Fruit fly (Drosophila melanogaster): Measurements from ENCODE around the gene Galk.

Galk gene

DNA sequence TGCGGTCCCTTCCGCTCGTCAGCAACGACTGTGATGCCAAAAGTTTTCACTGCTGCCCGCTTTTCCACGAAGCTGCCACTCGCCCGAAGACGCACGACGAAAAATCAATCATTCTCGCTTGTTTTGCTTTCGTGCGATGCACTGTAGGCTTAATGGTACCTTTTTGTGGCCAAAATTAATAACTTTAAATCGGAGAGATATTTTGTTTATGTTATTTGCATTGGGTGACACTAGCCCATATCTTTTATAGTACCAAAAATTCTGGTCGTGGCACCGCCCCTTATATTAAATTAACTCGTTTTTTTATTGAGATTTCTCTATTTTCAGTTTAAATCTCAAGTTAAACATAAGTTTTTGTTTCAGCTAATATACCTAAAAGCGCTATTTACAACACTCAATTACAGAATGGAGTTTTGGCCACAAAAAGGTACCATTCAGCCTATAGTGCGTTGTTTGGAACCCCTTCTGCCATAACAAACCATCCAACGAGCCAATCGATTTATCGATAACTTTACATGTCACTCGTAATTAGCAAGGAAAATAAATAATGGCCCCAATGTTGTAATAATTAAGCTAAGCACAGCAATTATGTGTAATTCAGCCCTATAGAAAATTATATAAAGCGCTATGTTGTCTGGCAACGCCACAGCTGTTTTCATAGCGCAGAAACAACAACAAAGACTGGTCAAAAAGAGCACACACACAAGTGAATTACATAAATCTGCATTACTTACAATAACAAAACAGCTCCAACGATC, 32.5 kb downstream of the Galk start (continued):
- no peak for TF ChIP-seq CG4282 (GFP tag; optimal IDR thresholded peaks at IDR 0.05)
- no peak for TF ChIP-seq Doc3 (GFP tag; IDR thresholded peaks at IDR 0.05; ENCODE audit: partially characterized antibody)
- TF ChIP-seq chm (GFP tag; IDR thresholded peaks at IDR 0.05) = peak; percentile 63
- no peak for TF ChIP-seq CkIIα-i1 (GFP tag; IDR thresholded peaks at IDR 0.05)
- peak; percentile 75 for TF ChIP-seq HHEX (GFP tag; optimal IDR thresholded peaks at IDR 0.05)
- TF ChIP-seq nom (GFP tag; optimal IDR thresholded peaks at IDR 0.05) = peak; percentile 40
- peak; percentile 82 for TF ChIP-seq CG18599 (GFP tag; optimal IDR thresholded peaks at IDR 0.05)
- peak; percentile 20 for TF ChIP-seq CG16863 (GFP tag; optimal IDR thresholded peaks at IDR 0.05)
- peak; percentile 27 for TF ChIP-seq en (GFP tag; optimal IDR thresholded peaks at IDR 0.05)
- TF ChIP-seq Dip3 (GFP tag; optimal IDR thresholded peaks at IDR 0.05) = peak; percentile 15
- no peak for TF ChIP-seq pb (GFP tag; optimal IDR thresholded peaks at IDR 0.05)
- no peak for TF ChIP-seq TFAM (GFP tag; optimal IDR thresholded peaks at IDR 0.05)
- peak; percentile 71 for TF ChIP-seq CG6765 (GFP tag; optimal IDR thresholded peaks at IDR 0.05)
- TF ChIP-seq trh (GFP tag; optimal IDR thresholded peaks at IDR 0.05) = no peak
- 0 out of 3 replicates have a peak, but pooled peaks have one; percentile 8 for TF ChIP-seq knrl (GFP tag; IDR thresholded peaks at IDR 0.05; ENCODE audit: partially characterized antibody)
- TF ChIP-seq bbx (GFP tag; IDR thresholded peaks at IDR 0.05; ENCODE audit: partially characterized antibody) = peak; percentile 12
- TF ChIP-seq CG2199 (GFP tag; IDR thresholded peaks at IDR 0.05) = no peak
- TF ChIP-seq Dbx (GFP tag; IDR thresholded peaks at IDR 0.05) = no peak
- no peak for TF ChIP-seq CG8765 (GFP tag; IDR thresholded peaks at IDR 0.05)
- no peak for TF ChIP-seq CG8478 (optimal IDR thresholded peaks at IDR 0.05)
- no peak for TF ChIP-seq vfl (GFP tag; optimal IDR thresholded peaks at IDR 0.05)
- TF ChIP-seq H15 (GFP tag; IDR thresholded peaks at IDR 0.05) = no peak
- no peak for TF ChIP-seq CG17328 (GFP tag; IDR thresholded peaks at IDR 0.05)
- TF ChIP-seq ranshi (GFP tag; IDR thresholded peaks at IDR 0.05) = no peak; the same call in 1 of the 2 replicates
- TF ChIP-seq inv (GFP tag; IDR thresholded peaks at IDR 0.05; ENCODE audit: partially characterized antibody) = no peak
- no peak for TF ChIP-seq Elba2 (GFP tag; optimal IDR thresholded peaks at IDR 0.05)
- TF ChIP-seq MTF-1 (GFP tag; optimal IDR thresholded peaks at IDR 0.05; ENCODE audit: borderline replicate concordance) = peak; percentile 25
- peak; percentile 84 for TF ChIP-seq Sox100B (GFP tag; optimal IDR thresholded peaks at IDR 0.05)
- TF ChIP-seq CG2875 (GFP tag; optimal IDR thresholded peaks at IDR 0.05) = peak; percentile 65
- TF ChIP-seq scrt (GFP tag; optimal IDR thresholded peaks at IDR 0.05) = peak; percentile 64
- no peak for TF ChIP-seq Hr39 (optimal IDR thresholded peaks at IDR 0.05)
- TF ChIP-seq sc (optimal IDR thresholded peaks at IDR 0.05) = no peak
- peak; percentile 13 for TF ChIP-seq sc (GFP tag; optimal IDR thresholded peaks at IDR 0.05)
- TF ChIP-seq sna (GFP tag; IDR thresholded peaks at IDR 0.05; ENCODE audit: partially characterized antibody) = no peak
- peak; percentile 45 for TF ChIP-seq HLH4C (GFP tag; IDR thresholded peaks at IDR 0.05; ENCODE audit: partially characterized antibody)
- no peak for TF ChIP-seq Taf1 (GFP tag; IDR thresholded peaks at IDR 0.05)
- TF ChIP-seq CG7987 (GFP tag; optimal IDR thresholded peaks at IDR 0.05) = peak; percentile 11
- peak; percentile 56 for TF ChIP-seq ems (GFP tag; optimal IDR thresholded peaks at IDR 0.05)
- TF ChIP-seq CG5180 (GFP tag; optimal IDR thresholded peaks at IDR 0.05) = peak; percentile 59
- TF ChIP-seq Deaf1 (tag; optimal IDR thresholded peaks at IDR 0.05) = peak; percentile 99
- peak; percentile 64 for TF ChIP-seq bsh (GFP tag; optimal IDR thresholded peaks at IDR 0.05)
- peak; percentile 50; the same call in 2 of the 3 replicates for TF ChIP-seq tgo (GFP tag; IDR thresholded peaks at IDR 0.05)
- TF ChIP-seq Trl (optimal IDR thresholded peaks at IDR 0.05) = no peak
- peak; percentile 22 for TF ChIP-seq Trl (GFP tag; optimal IDR thresholded peaks at IDR 0.05)
- TF ChIP-seq CG4730 (GFP tag; IDR thresholded peaks at IDR 0.05) = no peak
- TF ChIP-seq CG3065 (GFP tag; optimal IDR thresholded peaks at IDR 0.05) = no peak
- peak; percentile 31 for TF ChIP-seq tio (GFP tag; optimal IDR thresholded peaks at IDR 0.05)
- no peak for TF ChIP-seq corto (GFP tag; optimal IDR thresholded peaks at IDR 0.05)
- 0 out of 3 replicates have a peak, but pooled peaks have one; percentile 21 for TF ChIP-seq ken (GFP tag; IDR thresholded peaks at IDR 0.05)
- no peak for TF ChIP-seq br (optimal IDR thresholded peaks at IDR 0.05)
- TF ChIP-seq CG1233 (GFP tag; optimal IDR thresholded peaks at IDR 0.05) = peak; percentile 49
